Worm (Caenorhabditis elegans) whole organism, L4/young adult: ENCODE measurements around the gene pfk-1.1.

Experiments used
- W03F9.2 ChIP-seq: fragments of 150-350 bp; optimal IDR thresholded peaks from 2 replicates; lab custom pipeline; 2014; ENCODE audit warnings: missing biosample characterization, missing genetic modification characterization
- dao-5 ChIP-seq: sonication (generic microtip); optimal IDR thresholded peaks from 2 replicates; lab custom pipeline; 2016; ENCODE audit warnings: missing genotype, missing genetic modification characterization, moderate library complexity, missing compliant biosample characterization
- him-1 ChIP-seq: sonication (generic microtip); optimal IDR thresholded peaks from 2 replicates; lab custom pipeline; 2016; ENCODE audit warnings: missing genotype, missing genetic modification reagents, missing genetic modification characterization, missing compliant biosample characterization

ce11 chrX:2895646-2896045 lies 45.0 kb upstream of the pfk-1.1 start:
- TF ChIP-seq W03F9.2 (tag; lab: Kevin White, UChicago), result no peak
- no peak for TF ChIP-seq him-1
- no peak for TF ChIP-seq dao-5
